Worm (Caenorhabditis elegans): ENCODE measurements around the gene R05G6.10.

ce11 chrIV:7477197-7477596 is 65.1 kb downstream of the R05G6.10 start, which contains the start of gene pycr-4:
- TF ChIP-seq him-1 (tag; optimal IDR thresholded peaks at IDR 0.05) (no peak), W03F9.2 (tag; optimal IDR thresholded peaks at IDR 0.05) (no peak)

Measured in whole organism, L4/young adult.